Worm (Caenorhabditis elegans): Measurements from ENCODE around the gene srh-203.

Gene srh-203

ce11 chrV:17439406-17439805 is 16.7 kb downstream of the srh-203 start, which contains the start of gene srh-154:
srh-154 (plus strand) TSS chrV:17439706.
- TF ChIP-seq lag-1 (GFP tag; IDR thresholded peaks at IDR 0.05) (no peak), ztf-25 (GFP tag; IDR thresholded peaks at IDR 0.05) (no peak), C06A6.2 (GFP tag; conservative IDR thresholded peaks at IDR 0.05) (no peak), ceh-100 (GFP tag; IDR thresholded peaks at IDR 0.05) (no peak), tbx-9 (tag; optimal IDR thresholded peaks at IDR 0.05; ENCODE audit: borderline replicate concordance) (no peak), C17E4.6 (GFP tag; IDR thresholded peaks at IDR 0.05) (no peak), ekl-4 (GFP tag; IDR thresholded peaks at IDR 0.05) (no peak), lsl-1 (GFP tag; optimal IDR thresholded peaks at IDR 0.05) (no peak), T26A5.8 (tag; optimal IDR thresholded peaks at IDR 0.05) (no peak), hmg-20 (GFP tag; IDR thresholded peaks at IDR 0.05) (no peak), nhr-90 (tag; optimal IDR thresholded peaks at IDR 0.05) (no peak), ceh-27 (GFP tag; optimal IDR thresholded peaks at IDR 0.05) (no peak), athp-1 (tag; optimal IDR thresholded peaks at IDR 0.05) (no peak)

ce11 chrV:17438317-17438716 is 17.8 kb downstream of the srh-203 start, which contains the start of gene srsx-2:
srsx-2 (minus strand) TSS chrV:17438417.
- TF ChIP-seq rpc-1 (optimal IDR thresholded peaks at IDR 0.05): no peak
- no peak for TF ChIP-seq rpc-1 (tag; optimal IDR thresholded peaks at IDR 0.05)
- no peak for TF ChIP-seq ztf-26 (tag; optimal IDR thresholded peaks at IDR 0.05)
- no peak for TF ChIP-seq madf-6 (GFP tag; IDR thresholded peaks at IDR 0.05)
- no peak for TF ChIP-seq lin-40 (tag; optimal IDR thresholded peaks at IDR 0.05)
- TF ChIP-seq egl-44 (GFP tag; IDR thresholded peaks at IDR 0.05): no peak
- TF ChIP-seq ceh-58 (GFP tag; IDR thresholded peaks at IDR 0.05): no peak

ce11 chrV:17436492-17436891 is 19.6 kb downstream of the srh-203 start, which contains the start of gene F20E11.18:
F20E11.18 (minus strand) TSS chrV:17436592.
- TF ChIP-seq atf-7 (tag; optimal IDR thresholded peaks at IDR 0.05) (no peak), zfh-2 (GFP tag; conservative IDR thresholded peaks at IDR 0.05) (no peak), madf-3 (GFP tag; IDR thresholded peaks at IDR 0.05) (no peak), C17E4.6 (GFP tag; IDR thresholded peaks at IDR 0.05) (no peak), ama-1 (optimal IDR thresholded peaks at IDR 0.05) (no peak), ama-1 (GFP tag; optimal IDR thresholded peaks at IDR 0.05) (no peak), snpc-1.3 (tag; optimal IDR thresholded peaks at IDR 0.05; ENCODE audit: insufficient read depth) (no peak), mes-4 (tag; optimal IDR thresholded peaks at IDR 0.05) (no peak), unc-62 (GFP tag; optimal IDR thresholded peaks at IDR 0.05) (no peak), pbrm-1 (GFP tag; IDR thresholded peaks at IDR 0.05) (no peak), fkh-3 (tag; optimal IDR thresholded peaks at IDR 0.05) (no peak), F55B11.4 (tag; optimal IDR thresholded peaks at IDR 0.05; ENCODE audit: borderline replicate concordance, insufficient read depth) (no peak), ekl-4 (GFP tag; IDR thresholded peaks at IDR 0.05) (no peak)

ce11 chrV:17430903-17431302 is 25.2 kb downstream of the srh-203 start, which contains the start of gene srbc-27:
srbc-27 (plus strand) TSS chrV:17431203.
- TF ChIP-seq aptf-3 (GFP tag; IDR thresholded peaks at IDR 0.05) (no peak), sea-2 (GFP tag; IDR thresholded peaks at IDR 0.05) (no peak), C17E4.6 (GFP tag; IDR thresholded peaks at IDR 0.05) (no peak), F23B12.7 (tag; optimal IDR thresholded peaks at IDR 0.05; ENCODE audit: insufficient read depth) (no peak), Y53G8AR.9 (GFP tag; conservative IDR thresholded peaks at IDR 0.05) (no peak), ceh-79 (tag; optimal IDR thresholded peaks at IDR 0.05) (no peak), hmg-1.2 (GFP tag; IDR thresholded peaks at IDR 0.05) (no peak), ztf-18 (tag; optimal IDR thresholded peaks at IDR 0.05) (no peak), nhr-90 (tag; optimal IDR thresholded peaks at IDR 0.05) (no peak), ama-1 (optimal IDR thresholded peaks at IDR 0.05) (no peak), ama-1 (GFP tag; optimal IDR thresholded peaks at IDR 0.05) (no peak), mcd-1 (GFP tag; IDR thresholded peaks at IDR 0.05) (no peak), pha-4 (tag; optimal IDR thresholded peaks at IDR 0.05) (no peak), repo-1 (tag; optimal IDR thresholded peaks at IDR 0.05) (no peak), rcor-1 (GFP tag; IDR thresholded peaks at IDR 0.05) (no peak)

Data from whole organism, young adult.